Fruit fly (Drosophila melanogaster) whole organism, embryonic: ENCODE measurements around the gene Ir7g.

ENCODE experiments used
- B-H2 ChIP-seq: fragments of 200-800 bp; sonication (Bioruptor generic); optimal IDR thresholded peaks from 2 replicates; lab custom pipeline; 2018; ENCODE audit warnings: missing biosample characterization, mild to moderate bottlenecking, missing genetic modification characterization
- BEAF-32 ChIP-seq: fragments of 200-800 bp; sonication (Bioruptor generic); optimal IDR thresholded peaks from 3 replicates; lab custom pipeline; 2017; ENCODE audit warnings: missing biosample characterization, missing genetic modification characterization, mild to moderate bottlenecking, moderate library complexity, missing genetic modification reagents
- BtbVII ChIP-seq: fragments of 200-800 bp; sonication (Bioruptor generic); optimal IDR thresholded peaks from 3 replicates; lab custom pipeline; 2017; ENCODE audit warnings: missing biosample characterization, mild to moderate bottlenecking, missing genetic modification characterization
- CG10267 ChIP-seq: fragments of 200-800 bp; sonication (Bioruptor generic); optimal IDR thresholded peaks from 2 replicates; lab custom pipeline; 2018; ENCODE audit warnings: missing biosample characterization, mild to moderate bottlenecking, missing genetic modification characterization, moderate library complexity
- CG10543 ChIP-seq: fragments of 200-800 bp; sonication (Bioruptor generic); optimal IDR thresholded peaks from 3 replicates; lab custom pipeline; 2017; ENCODE audit warnings: missing biosample characterization, mild to moderate bottlenecking, missing genetic modification characterization, moderate library complexity
- CG11398 ChIP-seq: fragments of 200-800 bp; sonication (Bioruptor generic); optimal IDR thresholded peaks from 2 replicates; lab custom pipeline; 2016; ENCODE audit warnings: missing biosample characterization, missing genetic modification characterization
- CG12299 ChIP-seq: fragments of 200-800 bp; sonication (Bioruptor generic); optimal IDR thresholded peaks from 2 replicates; lab custom pipeline; 2018; ENCODE audit warnings: missing biosample characterization, mild to moderate bottlenecking, missing genetic modification characterization
- CG12659 ChIP-seq: fragments of 200-800 bp; sonication (Bioruptor generic); optimal IDR thresholded peaks from 3 replicates; lab custom pipeline; 2017; ENCODE audit warnings: mild to moderate bottlenecking, missing biosample characterization, missing genetic modification reagents, missing genetic modification characterization
- CG12769 ChIP-seq: fragments of 200-800 bp; sonication (Bioruptor generic); optimal IDR thresholded peaks from 2 replicates; lab custom pipeline; 2019; ENCODE audit warnings: missing biosample characterization, mild to moderate bottlenecking, missing genetic modification characterization, moderate library complexity
- CG13287 ChIP-seq: fragments of 200-800 bp; sonication (Bioruptor generic); IDR thresholded peaks from 2 replicates; pipeline ENCODE4 v1.3.6; 2022; ENCODE audit warnings: missing biosample characterization, missing genetic modification characterization; ENCODE audit not compliant: partially characterized antibody
- CG15514 ChIP-seq: fragments of 200-800 bp; sonication (Bioruptor generic); optimal IDR thresholded peaks from 3 replicates; lab custom pipeline; 2017; ENCODE audit warnings: missing biosample characterization, missing genetic modification characterization, mild to moderate bottlenecking, moderate library complexity, missing genetic modification reagents
- CG16813 ChIP-seq: fragments of 200-800 bp; sonication (Bioruptor generic); IDR thresholded peaks from 3 replicates; pipeline ENCODE4 v1.3.6; 2022; ENCODE audit warnings: missing biosample characterization, missing genetic modification characterization; ENCODE audit not compliant: partially characterized antibody
- CG17186 ChIP-seq: fragments of 200-800 bp; sonication (Bioruptor generic); optimal IDR thresholded peaks from 3 replicates; lab custom pipeline; 2017; ENCODE audit warnings: missing biosample characterization, missing genetic modification reagents, missing genetic modification characterization
- CG17802 ChIP-seq: fragments of 200-800 bp; sonication (Bioruptor generic); optimal IDR thresholded peaks from 2 replicates; lab custom pipeline; 2018; ENCODE audit warnings: missing biosample characterization, mild to moderate bottlenecking, missing genetic modification characterization, moderate library complexity
- CG17829 ChIP-seq: fragments of 200-800 bp; optimal IDR thresholded peaks from 2 replicates; lab custom pipeline; 2019; ENCODE audit warnings: missing biosample characterization, mild to moderate bottlenecking, missing genetic modification characterization, moderate library complexity
- CG18619 ChIP-seq: fragments of 200-800 bp; sonication (Bioruptor generic); optimal IDR thresholded peaks from 3 replicates; lab custom pipeline; 2017; ENCODE audit warnings: missing biosample characterization, mild to moderate bottlenecking, missing genetic modification characterization
- CG2116 ChIP-seq: fragments of 200-800 bp; sonication (Bioruptor generic); optimal IDR thresholded peaks from 3 replicates; lab custom pipeline; 2018; ENCODE audit warnings: missing biosample characterization, mild to moderate bottlenecking, missing genetic modification characterization
- CG2712 ChIP-seq: fragments of 200-800 bp; optimal IDR thresholded peaks from 3 replicates; lab custom pipeline; 2019; ENCODE audit warnings: missing biosample characterization, mild to moderate bottlenecking, missing genetic modification characterization, moderate library complexity
- CG34376 ChIP-seq: fragments of 200-800 bp; sonication (Bioruptor generic); optimal IDR thresholded peaks from 2 replicates; lab custom pipeline; 2018; ENCODE audit warnings: missing biosample characterization, mild to moderate bottlenecking, missing genetic modification characterization
- CG42726 ChIP-seq: fragments of 200-800 bp; sonication (Bioruptor generic); IDR thresholded peaks from 2 replicates; pipeline ENCODE4 v1.3.6; 2022; ENCODE audit warnings: missing biosample characterization, missing genetic modification characterization; ENCODE audit not compliant: partially characterized antibody
- CG43689 ChIP-seq: fragments of 200-800 bp; sonication (Bioruptor generic); IDR thresholded peaks from 2 replicates; pipeline ENCODE4 v1.3.6; 2022; ENCODE audit warnings: missing biosample characterization, missing genetic modification characterization
- CG6654 ChIP-seq: fragments of 200-800 bp; sonication (Bioruptor generic); optimal IDR thresholded peaks from 2 replicates; lab custom pipeline; 2017; ENCODE audit warnings: missing biosample characterization, mild to moderate bottlenecking, missing genetic modification characterization
- CG6791 ChIP-seq: fragments of 200-800 bp; sonication (Bioruptor generic); IDR thresholded peaks from 3 replicates; pipeline ENCODE4 v1.3.6; 2022; ENCODE audit warnings: missing biosample characterization, missing genetic modification characterization; ENCODE audit not compliant: partially characterized antibody
- CG8924 ChIP-seq: fragments of 200-800 bp; optimal IDR thresholded peaks from 3 replicates; lab custom pipeline; 2019; ENCODE audit warnings: missing biosample characterization, mild to moderate bottlenecking, missing genetic modification characterization, moderate library complexity
- CG9609 ChIP-seq: fragments of 200-800 bp; sonication (Bioruptor generic); optimal IDR thresholded peaks from 3 replicates; lab custom pipeline; 2016; ENCODE audit warnings: missing biosample characterization, missing genetic modification characterization
- CG9876 ChIP-seq: fragments of 200-800 bp; sonication (Bioruptor generic); optimal IDR thresholded peaks from 2 replicates; lab custom pipeline; 2016; ENCODE audit warnings: missing biosample characterization, missing genetic modification characterization
- Dbx ChIP-seq: fragments of 200-800 bp; sonication (Bioruptor generic); IDR thresholded peaks from 3 replicates; pipeline ENCODE4 v1.3.6; 2022; ENCODE audit warnings: missing biosample characterization, missing genetic modification characterization
- Doc3 ChIP-seq: fragments of 200-800 bp; sonication (Bioruptor generic); IDR thresholded peaks from 3 replicates; pipeline ENCODE4 v1.3.6; 2022; ENCODE audit warnings: missing biosample characterization, missing genetic modification characterization; ENCODE audit not compliant: partially characterized antibody
- Ets97D ChIP-seq: fragments of 200-800 bp; sonication (Bioruptor generic); optimal IDR thresholded peaks from 3 replicates; lab custom pipeline; 2016; ENCODE audit warnings: missing biosample characterization, missing genetic modification characterization
- Fer1 ChIP-seq: fragments of 200-800 bp; sonication (Bioruptor generic); optimal IDR thresholded peaks from 2 replicates; lab custom pipeline; 2017; ENCODE audit warnings: missing biosample characterization, mild to moderate bottlenecking, missing genetic modification characterization
- Nf-YB ChIP-seq: fragments of 200-800 bp; sonication (Bioruptor generic); optimal IDR thresholded peaks from 3 replicates; lab custom pipeline; 2019; ENCODE audit warnings: missing biosample characterization, mild to moderate bottlenecking, missing genetic modification characterization, moderate library complexity
- Nf-YC ChIP-seq: fragments of 200-800 bp; optimal IDR thresholded peaks from 3 replicates; lab custom pipeline; 2019; ENCODE audit warnings: missing biosample characterization, mild to moderate bottlenecking, missing genetic modification characterization, moderate library complexity
- Xbp1 ChIP-seq: fragments of 200-800 bp; sonication (Bioruptor generic); optimal IDR thresholded peaks from 3 replicates; lab custom pipeline; 2016; ENCODE audit warnings: missing biosample characterization, mild to moderate bottlenecking, missing genetic modification characterization
- ato ChIP-seq: fragments of 200-800 bp; sonication (Bioruptor generic); IDR thresholded peaks from 2 replicates; pipeline ENCODE4 v1.3.6; 2022; ENCODE audit warnings: missing biosample characterization, missing genetic modification characterization; ENCODE audit not compliant: partially characterized antibody
- cg ChIP-seq: fragments of 200-800 bp; sonication (Bioruptor generic); optimal IDR thresholded peaks from 3 replicates; lab custom pipeline; 2019; ENCODE audit warnings: missing biosample characterization, mild to moderate bottlenecking, missing genetic modification characterization, moderate library complexity
- dm ChIP-seq: fragments of 200-800 bp; sonication (Bioruptor generic); optimal IDR thresholded peaks from 3 replicates; lab custom pipeline; 2016; ENCODE audit warnings: missing biosample characterization, missing genetic modification characterization
- dysf ChIP-seq: fragments of 200-800 bp; sonication (Bioruptor generic); IDR thresholded peaks from 3 replicates; pipeline ENCODE4 v1.3.6; 2022; ENCODE audit warnings: missing biosample characterization, missing genetic modification characterization
- ems ChIP-seq: fragments of 200-800 bp; sonication (Bioruptor generic); optimal IDR thresholded peaks from 3 replicates; lab custom pipeline; 2016; ENCODE audit warnings: missing biosample characterization, missing genetic modification characterization
- nmo ChIP-seq: fragments of 200-800 bp; sonication (Bioruptor generic); optimal IDR thresholded peaks from 2 replicates; lab custom pipeline; 2018; ENCODE audit warnings: missing biosample characterization, mild to moderate bottlenecking, missing genetic modification characterization, moderate library complexity
- nom ChIP-seq: fragments of 200-800 bp; sonication (Bioruptor generic); optimal IDR thresholded peaks from 2 replicates; lab custom pipeline; 2017; ENCODE audit warnings: missing biosample characterization, missing genetic modification characterization, mild to moderate bottlenecking, moderate library complexity, missing genetic modification reagents
- p53 ChIP-seq: fragments of 200-800 bp; sonication (Bioruptor generic); optimal IDR thresholded peaks from 2 replicates; lab custom pipeline; 2016; ENCODE audit warnings: missing biosample characterization, missing genetic modification characterization
- phol ChIP-seq: fragments of 200-800 bp; sonication (Bioruptor generic); optimal IDR thresholded peaks from 3 replicates; lab custom pipeline; 2018; ENCODE audit warnings: missing biosample characterization, mild to moderate bottlenecking, missing genetic modification characterization, moderate library complexity
- slbo ChIP-seq: fragments of 200-800 bp; sonication (Bioruptor generic); IDR thresholded peaks from 2 replicates; pipeline ENCODE4 v1.3.6; 2022; ENCODE audit warnings: missing biosample characterization, missing genetic modification characterization
- sna ChIP-seq: fragments of 200-800 bp; sonication (Bioruptor generic); IDR thresholded peaks from 2 replicates; pipeline ENCODE4 v1.3.6; 2022; ENCODE audit warnings: missing biosample characterization, missing genetic modification characterization; ENCODE audit not compliant: partially characterized antibody
- stwl ChIP-seq: fragments of 200-800 bp; sonication (Bioruptor generic); optimal IDR thresholded peaks from 3 replicates; lab custom pipeline; 2018; ENCODE audit warnings: missing biosample characterization, mild to moderate bottlenecking, missing genetic modification characterization, moderate library complexity
- tna ChIP-seq: fragments of 200-800 bp; sonication (Bioruptor generic); IDR thresholded peaks from 2 replicates; pipeline ENCODE4 v1.3.6; 2022; ENCODE audit warnings: missing biosample characterization, missing genetic modification characterization; ENCODE audit not compliant: partially characterized antibody
- zf30C ChIP-seq: fragments of 200-800 bp; sonication (Bioruptor generic); optimal IDR thresholded peaks from 3 replicates; lab custom pipeline; 2018; ENCODE audit warnings: missing biosample characterization, mild to moderate bottlenecking, missing genetic modification characterization

Gene Ir7g

DNA sequence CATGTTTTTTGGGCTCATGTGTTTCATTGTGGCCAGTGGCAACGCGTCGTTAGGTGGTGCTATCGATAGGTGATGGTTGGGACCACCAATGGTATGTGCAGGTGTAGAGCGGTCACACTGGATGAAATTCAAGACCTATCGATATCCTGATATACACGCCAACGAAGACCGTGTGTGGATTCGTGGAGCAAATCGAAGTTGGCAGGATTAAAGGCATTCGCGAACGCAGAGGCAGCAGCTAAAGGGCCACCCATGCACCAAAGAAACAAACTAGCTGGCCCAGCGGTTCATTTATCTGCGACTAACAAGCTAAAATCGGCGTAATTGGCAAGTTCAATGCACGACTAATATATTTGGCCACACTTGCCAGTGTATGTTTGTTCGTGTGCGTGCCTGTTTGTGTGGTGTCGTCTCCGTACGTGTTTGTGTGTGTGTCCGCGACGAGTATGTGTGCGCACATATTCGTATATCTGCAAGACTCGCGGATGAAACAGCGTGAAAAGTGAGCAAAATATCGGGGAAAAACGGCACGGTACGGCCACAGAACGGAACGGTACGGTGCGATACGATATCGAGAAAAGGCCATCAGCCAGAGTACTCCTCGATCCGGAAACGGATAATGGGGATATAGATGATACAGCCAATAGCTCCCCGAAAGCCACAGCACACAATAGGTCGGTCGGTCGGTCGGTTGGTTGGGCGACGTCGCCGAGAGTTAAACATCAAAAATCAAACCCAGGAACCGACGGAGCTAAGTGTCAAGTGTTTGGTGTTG is 51.5 kb downstream of the Ir7g start, which contains the start of gene Ubr3 (continued):
- TF ChIP-seq dysf (no peak), Fer1 (GFP tag; lab: Kevin White, UChicago) (peak; percentile 35), CG17186 (peak; percentile 41), CG42726 (peak; percentile 82), CG18619 (GFP tag; lab: Kevin White, UChicago) (no peak), BEAF-32 (GFP tag; lab: Kevin White, UChicago) (peak; percentile 87), CG6791 (peak; percentile 74), CG8924 (tag; lab: Kevin White, UChicago) (peak; percentile 19), CG16813 (GFP tag; lab: Robert Waterston, UW) (peak; percentile 80), CG2712 (tag; lab: Kevin White, UChicago) (peak; percentile 10), tna (GFP tag; lab: Robert Waterston, UW) (peak; percentile 62), BtbVII (no peak), sna (GFP tag; lab: Robert Waterston, UW) (0 out of 2 replicates have a peak, but pooled peaks have one; percentile 50), Nf-YC (peak; percentile 57), CG43689 (GFP tag; lab: Robert Waterston, UW) (no peak), CG15514 (GFP tag; lab: Kevin White, UChicago) (peak; percentile 37), p53 (peak; percentile 27), CG11398 (GFP tag; lab: Kevin White, UChicago) (peak; percentile 4), zf30C (GFP tag; lab: Kevin White, UChicago) (no peak), Nf-YB (GFP tag; lab: Kevin White, UChicago) (peak; percentile 30), cg (peak; percentile 95), dm (GFP tag; lab: Kevin White, UChicago) (peak; percentile 77), CG2116 (GFP tag; lab: Kevin White, UChicago) (peak; percentile 94), CG12299 (tag; lab: Kevin White, UChicago) (peak; percentile 23), CG10543 (GFP tag; lab: Kevin White, UChicago) (peak; percentile 21), Ets97D (GFP tag; lab: Kevin White, UChicago) (peak; percentile 92), phol (peak; percentile 20), stwl (peak; percentile 68), CG10267 (tag; lab: Kevin White, UChicago) (no peak), CG13287 (GFP tag; lab: Robert Waterston, UW) (peak; percentile 77), Xbp1 (no peak), CG17829 (peak; percentile 28), CG12659 (GFP tag; lab: Kevin White, UChicago) (peak; percentile 69), Dbx (GFP tag; lab: Robert Waterston, UW) (0 out of 3 replicates have a peak, but pooled peaks have one; percentile 29), ato (GFP tag; lab: Robert Waterston, UW) (peak; percentile 59), CG17802 (tag; lab: Kevin White, UChicago) (peak; percentile 50), CG12769 (peak; percentile 43), slbo (no peak), CG9876 (GFP tag; lab: Kevin White, UChicago) (peak; percentile 21), Doc3 (GFP tag; lab: Robert Waterston, UW) (peak; percentile 54; the same call in 1 of the 3 replicates), CG9609 (peak; percentile 2), B-H2 (GFP tag; lab: Kevin White, UChicago) (peak; percentile 2), CG6654 (GFP tag; lab: Kevin White, UChicago) (no peak), nmo (GFP tag; lab: Kevin White, UChicago) (peak; percentile 34), nom (GFP tag; lab: Kevin White, UChicago) (peak; percentile 32), CG34376 (GFP tag; lab: Kevin White, UChicago) (peak; percentile 55), ems (no peak)
